Worm (Caenorhabditis elegans) whole organism, young adult: ENCODE data around the gene F53B2.8.

Source experiments
- B0261.1 ChIP-seq: sonication (generic microtip); optimal IDR thresholded peaks from 2 replicates; lab custom pipeline; 2016; ENCODE audit warnings: mild to moderate bottlenecking, missing genetic modification characterization, moderate library complexity, missing compliant biosample characterization
- C17E4.6 ChIP-seq: fragments of 200-800 bp; sonication (Bioruptor generic); IDR thresholded peaks from 2 replicates; pipeline ENCODE4 v1.3.6; 2022; ENCODE audit warnings: missing genetic modification reagents, missing genetic modification characterization, missing compliant biosample characterization
- F23B12.7 ChIP-seq: sonication (generic microtip); optimal IDR thresholded peaks from 2 replicates; lab custom pipeline; 2017; ENCODE audit warnings: missing genetic modification characterization, mild to moderate bottlenecking, missing compliant biosample characterization, antibody characterized with exemption, moderate library complexity; ENCODE audit not compliant: insufficient read depth
- F55B11.4 ChIP-seq: sonication (generic microtip); optimal IDR thresholded peaks from 2 replicates; lab custom pipeline; 2016; ENCODE audit warnings: missing compliant biosample characterization, missing genetic modification characterization, borderline replicate concordance; ENCODE audit not compliant: insufficient read depth
- K11D2.4 ChIP-seq: fragments of 200-800 bp; sonication (Bioruptor generic); IDR thresholded peaks from 2 replicates; pipeline ENCODE4 v1.3.6; 2022; ENCODE audit warnings: missing genetic modification reagents, missing genetic modification characterization, missing compliant biosample characterization
- K12H6.12 ChIP-seq: fragments of 200-800 bp; sonication (Bioruptor generic); optimal IDR thresholded peaks from 2 replicates; lab custom pipeline; 2018; ENCODE audit warnings: mild to moderate bottlenecking, missing genetic modification characterization, missing compliant biosample characterization
- Y56A3A.18 ChIP-seq: fragments of 200-800 bp; sonication (Bioruptor generic); IDR thresholded peaks from 2 replicates; pipeline ENCODE4 v1.3.6; 2022; ENCODE audit warnings: missing genetic modification reagents, missing genetic modification characterization, missing compliant biosample characterization
- Y67H2A.10 ChIP-seq: fragments of 200-800 bp; sonication (Bioruptor generic); conservative IDR thresholded peaks from 2 replicates; pipeline ENCODE4 v1.3.6; 2022; ENCODE audit warnings: missing genetic modification reagents, missing genetic modification characterization, missing compliant biosample characterization
- akir-1 ChIP-seq: fragments of 200-800 bp; sonication (Bioruptor generic); optimal IDR thresholded peaks from 2 replicates; lab custom pipeline; 2018; ENCODE audit warnings: mild to moderate bottlenecking, missing genetic modification characterization, moderate library complexity, missing compliant biosample characterization
- ama-1 ChIP-seq, 3 experiments: fragments of 150-350 bp in 1 of 3; sonication (generic microtip) in 2 of 3; optimal IDR thresholded peaks; 2 replicates each; lab custom pipeline; 2014 to 2018; ENCODE audit warnings: missing biosample characterization in 2 of 3, missing genetic modification characterization in 2 of 3, missing genetic modification reagents in 2 of 3
- aptf-3 ChIP-seq: fragments of 200-800 bp; sonication (Bioruptor generic); IDR thresholded peaks from 2 replicates; pipeline ENCODE4 v1.3.6; 2022; ENCODE audit warnings: missing genetic modification characterization, missing compliant biosample characterization
- attf-3 ChIP-seq: fragments of 200-800 bp; sonication (Bioruptor generic); conservative IDR thresholded peaks from 2 replicates; pipeline ENCODE4 v1.3.6; 2022; ENCODE audit warnings: missing genetic modification reagents, missing genetic modification characterization, missing compliant biosample characterization
- bed-1 ChIP-seq: fragments of 200-800 bp; sonication (Bioruptor generic); IDR thresholded peaks from 2 replicates; pipeline ENCODE4 v1.3.6; 2022; ENCODE audit warnings: missing genetic modification reagents, missing genetic modification characterization, missing compliant biosample characterization
- ceh-100 ChIP-seq: fragments of 200-800 bp; sonication (Bioruptor generic); IDR thresholded peaks from 2 replicates; pipeline ENCODE4 v1.3.6; 2022; ENCODE audit warnings: missing genetic modification reagents, missing genetic modification characterization, missing compliant biosample characterization
- ceh-79 ChIP-seq: sonication (generic microtip); optimal IDR thresholded peaks from 2 replicates; lab custom pipeline; 2017; ENCODE audit warnings: mild to moderate bottlenecking, missing genetic modification characterization, missing compliant biosample characterization
- die-1 ChIP-seq: sonication (generic microtip); optimal IDR thresholded peaks from 2 replicates; lab custom pipeline; 2016; ENCODE audit warnings: missing genotype, mild to moderate bottlenecking, missing genetic modification characterization, missing compliant biosample characterization
- dpff-1 ChIP-seq: sonication (generic microtip); optimal IDR thresholded peaks from 2 replicates; lab custom pipeline; 2017; ENCODE audit warnings: mild to moderate bottlenecking, missing genetic modification characterization, missing compliant biosample characterization
- dpl-1 ChIP-seq: fragments of 150-350 bp; optimal IDR thresholded peaks from 2 replicates; lab custom pipeline; 2014; ENCODE audit warnings: missing biosample characterization, missing genetic modification reagents, missing genetic modification characterization
- efl-1 ChIP-seq: fragments of 150-350 bp; optimal IDR thresholded peaks from 2 replicates; lab custom pipeline; 2014; ENCODE audit warnings: missing biosample characterization, missing genetic modification reagents, missing genetic modification characterization
- egl-18 ChIP-seq: fragments of 200-800 bp; sonication (Bioruptor generic); IDR thresholded peaks from 2 replicates; pipeline ENCODE4 v1.3.6; 2022; ENCODE audit warnings: missing genetic modification reagents, missing genetic modification characterization, missing compliant biosample characterization
- gei-17 ChIP-seq: fragments of 200-800 bp; sonication (Bioruptor generic); optimal IDR thresholded peaks from 2 replicates; lab custom pipeline; 2018; ENCODE audit warnings: mild to moderate bottlenecking, missing genetic modification characterization, missing compliant biosample characterization
- him-1 ChIP-seq: sonication (generic microtip); optimal IDR thresholded peaks from 2 replicates; lab custom pipeline; 2016; ENCODE audit warnings: missing genotype, missing genetic modification reagents, missing genetic modification characterization, missing compliant biosample characterization
- hlh-26 ChIP-seq: fragments of 200-800 bp; sonication (Bioruptor generic); conservative IDR thresholded peaks from 2 replicates; pipeline ENCODE4 v1.3.6; 2022; ENCODE audit warnings: missing genetic modification reagents, missing genetic modification characterization, missing compliant biosample characterization
- madf-3 ChIP-seq: fragments of 200-800 bp; sonication (Bioruptor generic); IDR thresholded peaks from 2 replicates; pipeline ENCODE4 v1.3.6; 2022; ENCODE audit warnings: missing genetic modification reagents, missing genetic modification characterization, missing compliant biosample characterization
- madf-8 ChIP-seq: fragments of 200-800 bp; sonication (Bioruptor generic); conservative IDR thresholded peaks from 2 replicates; pipeline ENCODE4 v1.3.6; 2022; ENCODE audit warnings: missing genetic modification reagents, missing genetic modification characterization, missing compliant biosample characterization
- mcd-1 ChIP-seq: fragments of 200-800 bp; sonication (Bioruptor generic); IDR thresholded peaks from 2 replicates; pipeline ENCODE4 v1.3.6; 2022; ENCODE audit warnings: missing genetic modification reagents, missing genetic modification characterization, missing compliant biosample characterization
- nfya-1 ChIP-seq: sonication (generic microtip); optimal IDR thresholded peaks from 2 replicates; lab custom pipeline; 2017; ENCODE audit warnings: antibody characterized with exemption, missing compliant biosample characterization, missing genetic modification characterization, borderline replicate concordance; ENCODE audit not compliant: insufficient read depth
- rcor-1 ChIP-seq: fragments of 200-800 bp; sonication (Bioruptor generic); IDR thresholded peaks from 2 replicates; pipeline ENCODE4 v1.3.6; 2022; ENCODE audit warnings: missing genetic modification reagents, missing genetic modification characterization, missing compliant biosample characterization
- rpc-1 ChIP-seq, 2 experiments: fragments of 150-350 bp in 1 of 2; sonication (generic microtip) in 1 of 2; optimal IDR thresholded peaks; 2 replicates each; lab custom pipeline; 2014 to 2018; ENCODE audit warnings: missing biosample characterization in 1 of 2, missing genetic modification characterization in 1 of 2, missing genetic modification reagents in 1 of 2, missing genotype in 1 of 2
- sdz-38 ChIP-seq: sonication (generic microtip); optimal IDR thresholded peaks from 2 replicates; lab custom pipeline; 2016; ENCODE audit warnings: missing genotype, missing genetic modification characterization, missing compliant biosample characterization
- snpc-1.1 ChIP-seq: sonication (generic microtip); optimal IDR thresholded peaks from 2 replicates; lab custom pipeline; 2017; ENCODE audit warnings: missing genetic modification characterization, mild to moderate bottlenecking, missing compliant biosample characterization, antibody characterized with exemption, moderate library complexity, missing genotype, missing genetic modification reagents; ENCODE audit not compliant: insufficient read depth
- snpc-4 ChIP-seq, 5 experiments: fragments of 150-350 bp in 1 of 5; sonication (generic microtip) in 4 of 5; optimal IDR thresholded peaks; 2 replicates each; lab custom pipeline; 2014 to 2018; ENCODE audit warnings: missing genetic modification characterization in 5 of 5, missing biosample characterization in 3 of 5, antibody characterized with exemption in 2 of 5, mild to moderate bottlenecking in 2 of 5, missing compliant biosample characterization in 2 of 5, missing genotype in 2 of 5, moderate library complexity in 2 of 5, missing genetic modification reagents in 1 of 5
- somi-1 ChIP-seq: fragments of 200-800 bp; sonication (Bioruptor generic); optimal IDR thresholded peaks from 2 replicates; lab custom pipeline; 2018; ENCODE audit warnings: mild to moderate bottlenecking, missing genetic modification characterization, missing compliant biosample characterization
- tbx-9 ChIP-seq: sonication (generic microtip); optimal IDR thresholded peaks from 2 replicates; lab custom pipeline; 2016; ENCODE audit warnings: borderline replicate concordance, missing genetic modification characterization, inconsistent platforms, missing compliant biosample characterization
- unc-62 ChIP-seq: fragments of 150-350 bp; optimal IDR thresholded peaks from 2 replicates; lab custom pipeline; 2014; ENCODE audit warnings: missing biosample characterization, missing genetic modification reagents, missing genetic modification characterization

F53B2.8 gene

ce11 chrIV:12551944-12552343, 24.7 kb upstream of the F53B2.8 start:
- TF ChIP-seq rpc-1 (optimal IDR thresholded peaks at IDR 0.05; lab: Kevin White, UChicago) (no peak), rpc-1 (tag; optimal IDR thresholded peaks at IDR 0.05; lab: Kevin White, UChicago) (no peak), unc-62 (GFP tag; lab: Kevin White, UChicago) (no peak), madf-8 (GFP tag; lab: Robert Waterston, UW) (no peak), ceh-100 (GFP tag; lab: Robert Waterston, UW) (no peak), attf-3 (GFP tag; lab: Robert Waterston, UW) (no peak), dpl-1 (GFP tag; lab: Kevin White, UChicago) (no peak), egl-18 (GFP tag; lab: Robert Waterston, UW) (no peak), aptf-3 (no peak)

- TF ChIP-seq Y56A3A.18 (GFP tag; lab: Robert Waterston, UW) (no peak), bed-1 (no peak), hlh-26 (no peak), K11D2.4 (GFP tag; lab: Robert Waterston, UW) (no peak), die-1 (tag; lab: Kevin White, UChicago) (no peak), gei-17 (no peak)
Measured at ce11 chrIV:12549014-12549413, 21.8 kb upstream of the F53B2.8 start.

- TF ChIP-seq gei-17 (no peak), somi-1 (GFP tag; lab: Kevin White, UChicago) (no peak), efl-1 (no peak), dpff-1 (tag; lab: Kevin White, UChicago) (no peak), K12H6.12 (tag; lab: Kevin White, UChicago) (no peak), akir-1 (GFP tag; lab: Kevin White, UChicago) (no peak), tbx-9 (tag; lab: Kevin White, UChicago) (no peak), him-1 (tag; lab: Kevin White, UChicago) (no peak), madf-3 (no peak), rcor-1 (GFP tag; lab: Robert Waterston, UW) (no peak), nfya-1 (no peak), mcd-1 (GFP tag; lab: Robert Waterston, UW) (no peak), snpc-4 (GFP tag; optimal IDR thresholded peaks at IDR 0.05; lab: Kevin White, UChicago) (no peak), snpc-4 (tag; optimal IDR thresholded peaks at IDR 0.05; lab: Kevin White, UChicago) (no peak), sdz-38 (no peak), C17E4.6 (GFP tag; lab: Robert Waterston, UW) (no peak), madf-8 (GFP tag; lab: Robert Waterston, UW) (no peak), ceh-79 (tag; lab: Kevin White, UChicago) (no peak), Y67H2A.10 (GFP tag; lab: Robert Waterston, UW) (no peak), die-1 (tag; lab: Kevin White, UChicago) (no peak), F23B12.7 (tag; lab: Kevin White, UChicago) (no peak)
Measured at ce11 chrIV:12547824-12548223, 20.6 kb upstream of the F53B2.8 start, which contains the start of gene ipmk-1. Gene ipmk-1 (plus strand): TSS chrIV:12548124.

ce11 chrIV:12545902-12546301, 18.7 kb upstream of the F53B2.8 start:
- TF ChIP-seq B0261.1 (no peak), snpc-1.1 (tag; lab: Kevin White, UChicago) (no peak), ama-1 (optimal IDR thresholded peaks at IDR 0.05; lab: Kevin White, UChicago) (no peak), ama-1 (GFP tag; optimal IDR thresholded peaks at IDR 0.05; lab: Kevin White, UChicago) (no peak), F55B11.4 (tag; lab: Kevin White, UChicago) (no peak)
